Worm (Caenorhabditis elegans): ENCODE data around the gene ZK666.14.
A peak's percentile ranks its signal among the peaks of the same experiment; 100 is the strongest.

ZK666.14 gene

DNA sequence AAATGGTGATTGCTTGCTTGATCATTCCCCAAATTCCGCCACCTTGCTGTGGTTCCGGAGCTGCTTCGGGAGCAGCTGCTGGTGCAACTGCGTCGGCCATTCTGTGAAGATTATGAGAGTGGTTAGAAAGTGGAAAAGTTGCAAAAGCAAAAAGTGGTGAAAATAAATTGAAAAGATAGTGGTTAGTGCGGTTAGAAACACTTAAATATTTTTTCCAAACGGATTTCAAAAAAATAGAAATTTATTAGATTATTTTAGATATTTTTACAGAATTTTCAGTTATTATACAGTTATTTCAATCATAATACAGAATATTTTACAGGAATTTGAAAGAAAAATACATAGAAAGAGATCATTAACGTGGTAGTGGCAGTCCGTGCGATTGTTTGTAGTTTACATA, 43.0 kb downstream of the ZK666.14 start, which contains the start of gene R166.2:
Gene R166.2 (minus strand): TSS at position 101 of the 400 bp plus-strand sequence.
- no peak for TF ChIP-seq elt-2 (tag; optimal IDR thresholded peaks at IDR 0.05)
- TF ChIP-seq nhr-25 (tag; optimal IDR thresholded peaks at IDR 0.05), result no peak
- TF ChIP-seq lsy-12 (tag; optimal IDR thresholded peaks at IDR 0.05), result no peak
- TF ChIP-seq pha-4 (tag; optimal IDR thresholded peaks at IDR 0.05), result no peak
- no peak for TF ChIP-seq ama-1 (optimal IDR thresholded peaks at IDR 0.05)
- TF ChIP-seq lin-15B (tag; optimal IDR thresholded peaks at IDR 0.05), result no peak
- no peak for TF ChIP-seq aly-2 (tag; optimal IDR thresholded peaks at IDR 0.05)

DNA sequence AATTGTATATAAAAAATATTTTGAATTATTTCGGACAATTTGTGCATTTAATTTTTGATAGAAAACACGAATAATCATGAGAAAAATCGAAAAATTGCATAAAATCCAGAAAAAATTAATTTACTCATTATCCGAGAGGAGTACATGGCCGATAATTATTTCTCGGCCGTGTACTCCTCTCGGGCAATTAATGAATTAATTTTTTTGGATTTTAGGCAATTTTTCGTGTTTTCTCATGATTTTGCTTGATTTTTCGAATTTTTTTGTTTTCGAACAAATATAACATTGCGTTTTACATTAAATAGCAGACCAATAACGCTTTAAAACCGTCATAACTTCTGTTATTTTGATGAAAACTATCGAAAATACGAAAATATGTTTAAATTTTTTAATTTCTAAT, 43.4 kb downstream of the ZK666.14 start:
- peak; percentile 30 for TF ChIP-seq hmg-11 (tag; optimal IDR thresholded peaks at IDR 0.05)
- peak; percentile 28 for TF ChIP-seq elt-2 (tag; optimal IDR thresholded peaks at IDR 0.05)
- no peak for TF ChIP-seq mml-1 (tag; optimal IDR thresholded peaks at IDR 0.05)
- TF ChIP-seq nhr-12 (tag; optimal IDR thresholded peaks at IDR 0.05), result no peak
- TF ChIP-seq pqm-1 (tag; optimal IDR thresholded peaks at IDR 0.05), result no peak
- no peak for TF ChIP-seq ceh-28 (tag; optimal IDR thresholded peaks at IDR 0.05)
- no peak for TF ChIP-seq daf-12 (tag; optimal IDR thresholded peaks at IDR 0.05)
- no peak for TF ChIP-seq aly-2 (tag; optimal IDR thresholded peaks at IDR 0.05)
- no peak for TF ChIP-seq eor-1 (tag; optimal IDR thresholded peaks at IDR 0.05)
- no peak for TF ChIP-seq ceh-9 (tag; optimal IDR thresholded peaks at IDR 0.05)
- TF ChIP-seq nhr-67 (tag; optimal IDR thresholded peaks at IDR 0.05), result no peak
- no peak for TF ChIP-seq skn-1 (tag; optimal IDR thresholded peaks at IDR 0.05)
- no peak for TF ChIP-seq nhr-25 (tag; optimal IDR thresholded peaks at IDR 0.05)
- TF ChIP-seq egl-27 (tag; optimal IDR thresholded peaks at IDR 0.05), result no peak
- no peak for TF ChIP-seq elt-3 (tag; optimal IDR thresholded peaks at IDR 0.05)
- TF ChIP-seq nhr-237 (tag; optimal IDR thresholded peaks at IDR 0.05), result no peak
- peak; percentile 64 for TF ChIP-seq nhr-23 (tag; optimal IDR thresholded peaks at IDR 0.05)
- no peak for TF ChIP-seq nhr-28 (tag; optimal IDR thresholded peaks at IDR 0.05)
- peak; percentile 61 for TF ChIP-seq pha-4 (tag; optimal IDR thresholded peaks at IDR 0.05)
- no peak for TF ChIP-seq snpc-4 (tag; optimal IDR thresholded peaks at IDR 0.05)
- TF ChIP-seq egl-5 (tag; optimal IDR thresholded peaks at IDR 0.05), result peak; percentile 16
- TF ChIP-seq tbx-2 (tag; optimal IDR thresholded peaks at IDR 0.05), result no peak
- TF ChIP-seq fkh-2 (tag; optimal IDR thresholded peaks at IDR 0.05), result no peak
- no peak for TF ChIP-seq sea-2 (GFP tag; optimal IDR thresholded peaks at IDR 0.05)
- peak; percentile 14 for TF ChIP-seq R02D3.7 (tag; optimal IDR thresholded peaks at IDR 0.05)
- no peak for TF ChIP-seq unc-62 (GFP tag; optimal IDR thresholded peaks at IDR 0.05)
- no peak for TF ChIP-seq lin-39 (tag; optimal IDR thresholded peaks at IDR 0.05)
- TF ChIP-seq nhr-11 (tag; optimal IDR thresholded peaks at IDR 0.05), result no peak
- TF ChIP-seq nhr-76 (tag; optimal IDR thresholded peaks at IDR 0.05), result no peak
- TF ChIP-seq ZK546.5 (tag; optimal IDR thresholded peaks at IDR 0.05), result no peak
- TF ChIP-seq elt-1 (tag; optimal IDR thresholded peaks at IDR 0.05), result no peak
- TF ChIP-seq fos-1 (tag; optimal IDR thresholded peaks at IDR 0.05), result no peak
- no peak for TF ChIP-seq jun-1 (tag; optimal IDR thresholded peaks at IDR 0.05)
- TF ChIP-seq ztf-11 (tag; optimal IDR thresholded peaks at IDR 0.05), result no peak
- TF ChIP-seq nhr-77 (tag; optimal IDR thresholded peaks at IDR 0.05), result no peak
- no peak for TF ChIP-seq ceh-16 (tag; optimal IDR thresholded peaks at IDR 0.05)
- TF ChIP-seq fkh-10 (GFP tag; optimal IDR thresholded peaks at IDR 0.05), result no peak
- peak; percentile 51 for TF ChIP-seq lsy-12 (tag; optimal IDR thresholded peaks at IDR 0.05)
- peak; percentile 79 for TF ChIP-seq nhr-43 (tag; optimal IDR thresholded peaks at IDR 0.05; ENCODE audit: poor library complexity, severe bottlenecking)
- no peak for TF ChIP-seq ama-1 (optimal IDR thresholded peaks at IDR 0.05)
- TF ChIP-seq nfya-1 (tag; optimal IDR thresholded peaks at IDR 0.05; ENCODE audit: insufficient read depth), result peak; percentile 50
- peak; percentile 39 for TF ChIP-seq lin-15B (tag; optimal IDR thresholded peaks at IDR 0.05)
- TF ChIP-seq ztf-4 (tag; optimal IDR thresholded peaks at IDR 0.05), result no peak
- no peak for TF ChIP-seq unc-39 (tag; optimal IDR thresholded peaks at IDR 0.05)
- TF ChIP-seq mdl-1 (tag; optimal IDR thresholded peaks at IDR 0.05), result no peak
- no peak for TF ChIP-seq zag-1 (tag; optimal IDR thresholded peaks at IDR 0.05)
- no peak for TF ChIP-seq ceh-82 (tag; optimal IDR thresholded peaks at IDR 0.05)

Data from whole organism, L3 larva.